Fruit fly (Drosophila melanogaster): ENCODE results near the gene CG43394.

The CG43394 gene

dm6 chr2L:8162307-8163024 is 16.9 kb downstream of the CG43394 start, which contains the start of gene Acbp1 (continued):
- TF ChIP-seq ham (GFP tag; IDR thresholded peaks at IDR 0.05) (peak; percentile 50; the same call in 1 of the 2 replicates), HLH54F (GFP tag; optimal IDR thresholded peaks at IDR 0.05) (peak; percentile 95), D (optimal IDR thresholded peaks at IDR 0.05) (no peak), D (GFP tag; optimal IDR thresholded peaks at IDR 0.05) (peak; percentile 95), HmgZ (tag; optimal IDR thresholded peaks at IDR 0.05) (peak; percentile 97), Dp (GFP tag; optimal IDR thresholded peaks at IDR 0.05) (peak; percentile 61), da (GFP tag; optimal IDR thresholded peaks at IDR 0.05) (peak; percentile 81), ewg (GFP tag; optimal IDR thresholded peaks at IDR 0.05) (peak; percentile 88), tll (GFP tag; optimal IDR thresholded peaks at IDR 0.05) (no peak), ase (GFP tag; IDR thresholded peaks at IDR 0.05) (peak; percentile 90), CG7928 (GFP tag; optimal IDR thresholded peaks at IDR 0.05) (peak; percentile 73), peb (GFP tag; IDR thresholded peaks at IDR 0.05) (peak; percentile 58; the same call in 1 of the 2 replicates), Fer3 (tag; optimal IDR thresholded peaks at IDR 0.05) (peak; percentile 97), CG8359 (GFP tag; optimal IDR thresholded peaks at IDR 0.05; ENCODE audit: borderline replicate concordance) (peak; percentile 89), CG16813 (GFP tag; IDR thresholded peaks at IDR 0.05; ENCODE audit: partially characterized antibody) (peak; percentile 78; the same call in 2 of the 3 replicates), CG11085 (GFP tag; IDR thresholded peaks at IDR 0.05) (peak; percentile 86), Ssrp (tag; optimal IDR thresholded peaks at IDR 0.05) (peak; percentile 93), slou (GFP tag; optimal IDR thresholded peaks at IDR 0.05) (peak; percentile 74), Meics (GFP tag; optimal IDR thresholded peaks at IDR 0.05) (peak; percentile 97), Usf (GFP tag; optimal IDR thresholded peaks at IDR 0.05) (peak; percentile 86), CG6765 (GFP tag; optimal IDR thresholded peaks at IDR 0.05) (peak; percentile 98), CG17359 (tag; optimal IDR thresholded peaks at IDR 0.05) (peak; percentile 96), CG1602 (GFP tag; optimal IDR thresholded peaks at IDR 0.05) (peak; percentile 86), Dbx (GFP tag; IDR thresholded peaks at IDR 0.05) (peak; percentile 90), CG2678 (tag; optimal IDR thresholded peaks at IDR 0.05) (peak; percentile 99), CG33557 (GFP tag; optimal IDR thresholded peaks at IDR 0.05) (peak; percentile 98), CG12769 (tag; optimal IDR thresholded peaks at IDR 0.05) (peak; percentile 97), CG9215 (GFP tag; IDR thresholded peaks at IDR 0.05) (peak; percentile 89), kay (GFP tag; optimal IDR thresholded peaks at IDR 0.05) (peak; percentile 83), E2f2 (GFP tag; IDR thresholded peaks at IDR 0.05) (peak; percentile 81), Neu2 (GFP tag; optimal IDR thresholded peaks at IDR 0.05; ENCODE audit: borderline replicate concordance) (peak; percentile 89), dm (GFP tag; optimal IDR thresholded peaks at IDR 0.05) (peak; percentile 91), gem (tag; optimal IDR thresholded peaks at IDR 0.05) (peak; percentile 98), wor (GFP tag; IDR thresholded peaks at IDR 0.05) (peak; percentile 68), cas (GFP tag; IDR thresholded peaks at IDR 0.05) (peak; percentile 83), CG18619 (GFP tag; optimal IDR thresholded peaks at IDR 0.05) (peak; percentile 96), CG3065 (GFP tag; optimal IDR thresholded peaks at IDR 0.05) (peak; percentile 76), CG15073 (GFP tag; optimal IDR thresholded peaks at IDR 0.05) (peak; percentile 71), sr (GFP tag; IDR thresholded peaks at IDR 0.05) (peak; percentile 45; the same call in 1 of the 3 replicates), Doc3 (GFP tag; IDR thresholded peaks at IDR 0.05; ENCODE audit: partially characterized antibody) (peak; percentile 80), schlank (tag; optimal IDR thresholded peaks at IDR 0.05) (peak; percentile 93), Asciz (GFP tag; optimal IDR thresholded peaks at IDR 0.05) (peak; percentile 97), CG9932 (GFP tag; IDR thresholded peaks at IDR 0.05) (peak; percentile 96), pb (GFP tag; optimal IDR thresholded peaks at IDR 0.05) (peak; percentile 90), CG6254 (GFP tag; optimal IDR thresholded peaks at IDR 0.05) (peak; percentile 94), repo (GFP tag; optimal IDR thresholded peaks at IDR 0.05) (peak; percentile 92), CG8478 (optimal IDR thresholded peaks at IDR 0.05) (no peak), CG14441 (GFP tag; IDR thresholded peaks at IDR 0.05) (peak; percentile 89), D19B (GFP tag; optimal IDR thresholded peaks at IDR 0.05) (peak; percentile 82)

All from whole organism, embryonic.